Fruit fly (Drosophila melanogaster) S2 (cell line): Measurements from ENCODE around the gene ush.

Experiments
- CG8478 ChIP-seq: fragments of >200 bp; optimal IDR thresholded peaks from 2 replicates; lab custom pipeline; 2018
- CTCF ChIP-seq, 2 experiments: fragments of >200 bp; optimal IDR thresholded peaks; 2 replicates each; lab custom pipeline; 2018

- TF ChIP-seq CTCF (optimal IDR thresholded peaks at IDR 0.05; lab: Kevin White, UChicago) (no peak), CG8478 (lab: Kevin White, UChicago) (no peak)
These were observed 51.7 kb downstream of the ush start for dm6 chr2L:527689-528088.
